Worm (Caenorhabditis elegans): Measurements from ENCODE around the gene Y55F3AM.13.

- TF ChIP-seq unc-62 (GFP tag; optimal IDR thresholded peaks at IDR 0.05) (no peak), elt-1 (tag; optimal IDR thresholded peaks at IDR 0.05) (no peak)
Measured at ce11 chrIV:1065569-1065968, 9.5 kb upstream of the Y55F3AM.13 start.

All from whole organism, L3 larva.